Worm (Caenorhabditis elegans): ENCODE results near the gene C07H6.2.

The C07H6.2 gene

ce11 chrIII:7570083-7570695 lies 49.4 kb downstream of the C07H6.2 start, which contains the start of gene R13A5.7 (continued):
- TF ChIP-seq Y53G8AR.9 (GFP tag; conservative IDR thresholded peaks at IDR 0.05) (no peak), tlf-1 (GFP tag; optimal IDR thresholded peaks at IDR 0.05) (peak; percentile 28), snpc-3.4 (tag; optimal IDR thresholded peaks at IDR 0.05) (no peak), snpc-4 (GFP tag; optimal IDR thresholded peaks at IDR 0.05) (no peak), snpc-4 (tag; optimal IDR thresholded peaks at IDR 0.05) (peak in 3 of 4 experiments; percentile 6 to 68 (median 59)), repo-1 (tag; optimal IDR thresholded peaks at IDR 0.05) (no peak), pbrm-1 (GFP tag; IDR thresholded peaks at IDR 0.05) (peak; percentile 46; the same call in 1 of the 2 replicates)
